Fruit fly (Drosophila melanogaster) whole organism, embryonic: ENCODE data around the gene CG33923.
A peak's percentile ranks its signal among the peaks of the same experiment; 100 is the strongest.

Experiments
- Adf1 ChIP-seq: fragments of 200-800 bp; sonication (Bioruptor generic); IDR thresholded peaks from 2 replicates; pipeline ENCODE4 v1.3.6; 2022; ENCODE audit warnings: missing biosample characterization, missing genetic modification characterization
- Awh ChIP-seq: fragments of 200-800 bp; sonication (Bioruptor generic); IDR thresholded peaks from 2 replicates; pipeline ENCODE4, ENCODE4 v1.3.6; 2022; ENCODE audit warnings: missing biosample characterization, missing genetic modification characterization
- CG10366 ChIP-seq: fragments of 200-800 bp; sonication (Bioruptor generic); IDR thresholded peaks from 2 replicates; pipeline ENCODE4 v1.3.6; 2022; ENCODE audit warnings: missing biosample characterization, missing genetic modification characterization
- CG11504 ChIP-seq: fragments of 200-800 bp; sonication (Bioruptor generic); optimal IDR thresholded peaks from 3 replicates; lab custom pipeline; 2019; ENCODE audit warnings: missing biosample characterization, mild to moderate bottlenecking, missing genetic modification characterization, moderate library complexity
- CG11695 ChIP-seq: fragments of 200-800 bp; sonication (Bioruptor generic); IDR thresholded peaks from 3 replicates; pipeline ENCODE4 v1.3.6; 2022; ENCODE audit warnings: missing biosample characterization, missing genetic modification characterization
- CG12299 ChIP-seq: fragments of 200-800 bp; sonication (Bioruptor generic); optimal IDR thresholded peaks from 2 replicates; lab custom pipeline; 2018; ENCODE audit warnings: missing biosample characterization, mild to moderate bottlenecking, missing genetic modification characterization
- CG14014 ChIP-seq: fragments of 200-800 bp; sonication (Bioruptor generic); IDR thresholded peaks from 2 replicates; pipeline ENCODE4 v1.3.6; 2022; ENCODE audit warnings: missing biosample characterization, missing genetic modification characterization
- CG15514 ChIP-seq: fragments of 200-800 bp; sonication (Bioruptor generic); optimal IDR thresholded peaks from 3 replicates; lab custom pipeline; 2017; ENCODE audit warnings: missing biosample characterization, missing genetic modification characterization, mild to moderate bottlenecking, moderate library complexity, missing genetic modification reagents
- CG1603 ChIP-seq: fragments of 200-800 bp; sonication (Bioruptor generic); optimal IDR thresholded peaks from 2 replicates; lab custom pipeline; 2019; ENCODE audit warnings: missing biosample characterization, mild to moderate bottlenecking, missing genetic modification characterization, moderate library complexity
- CG16815 ChIP-seq: fragments of 200-800 bp; sonication (Bioruptor generic); optimal IDR thresholded peaks from 3 replicates; lab custom pipeline; 2017; ENCODE audit warnings: missing biosample characterization, mild to moderate bottlenecking, missing genetic modification characterization
- CG17359 ChIP-seq: fragments of 200-800 bp; sonication (Bioruptor generic); optimal IDR thresholded peaks from 3 replicates; lab custom pipeline; 2018; ENCODE audit warnings: missing biosample characterization, mild to moderate bottlenecking, missing genetic modification characterization, moderate library complexity
- CG1832 ChIP-seq: fragments of 200-800 bp; sonication (Bioruptor generic); optimal IDR thresholded peaks from 2 replicates; lab custom pipeline; 2017; ENCODE audit warnings: missing biosample characterization, mild to moderate bottlenecking, missing genetic modification characterization, inconsistent platforms
- CG31441 ChIP-seq: fragments of 200-800 bp; sonication (Bioruptor generic); IDR thresholded peaks from 2 replicates; pipeline ENCODE4 v1.3.6; 2022; ENCODE audit warnings: missing biosample characterization, missing genetic modification characterization
- CG3407 ChIP-seq: fragments of 200-800 bp; sonication (Bioruptor generic); optimal IDR thresholded peaks from 2 replicates; lab custom pipeline; 2018; ENCODE audit warnings: missing biosample characterization, mild to moderate bottlenecking, missing genetic modification characterization
- CG34224 ChIP-seq: fragments of 200-800 bp; sonication (Bioruptor generic); IDR thresholded peaks from 3 replicates; pipeline ENCODE4 v1.3.6; 2022; ENCODE audit warnings: missing biosample characterization, missing genetic modification characterization; ENCODE audit not compliant: partially characterized antibody
- CG4424 ChIP-seq: fragments of 200-800 bp; sonication (Bioruptor generic); optimal IDR thresholded peaks from 3 replicates; lab custom pipeline; 2016; ENCODE audit warnings: missing biosample characterization, missing genetic modification characterization
- CG6813 ChIP-seq: fragments of 200-800 bp; sonication (Bioruptor generic); optimal IDR thresholded peaks from 2 replicates; lab custom pipeline; 2017; ENCODE audit warnings: missing biosample characterization, missing genetic modification characterization, mild to moderate bottlenecking, moderate library complexity, missing genetic modification reagents
- CG7372 ChIP-seq: fragments of 200-800 bp; sonication (Bioruptor generic); IDR thresholded peaks from 2 replicates; pipeline ENCODE4 v1.3.6; 2022; ENCODE audit warnings: missing biosample characterization, missing genetic modification characterization
- CG9609 ChIP-seq: fragments of 200-800 bp; sonication (Bioruptor generic); optimal IDR thresholded peaks from 3 replicates; lab custom pipeline; 2016; ENCODE audit warnings: missing biosample characterization, missing genetic modification characterization
- CG9797 ChIP-seq: fragments of 200-800 bp; sonication (Bioruptor generic); optimal IDR thresholded peaks from 3 replicates; lab custom pipeline; 2018; ENCODE audit warnings: missing biosample characterization, mild to moderate bottlenecking, missing genetic modification characterization
- CG9817 ChIP-seq: fragments of 200-800 bp; sonication (Bioruptor generic); optimal IDR thresholded peaks from 2 replicates; lab custom pipeline; 2018; ENCODE audit warnings: missing biosample characterization, mild to moderate bottlenecking, missing genetic modification characterization, moderate library complexity
- CG9932 ChIP-seq: fragments of 200-800 bp; sonication (Bioruptor generic); IDR thresholded peaks from 2 replicates; pipeline ENCODE4 v1.3.6; 2022; ENCODE audit warnings: missing biosample characterization, missing genetic modification characterization
- D ChIP-seq, 2 experiments: fragments of 200-800 bp in 1 of 2; fragments of >200 bp in 1 of 2; sonication (Bioruptor generic) in 1 of 2; optimal IDR thresholded peaks; 2 replicates in 1 of 2; 3 replicates in 1 of 2; lab custom pipeline; 2017; ENCODE audit warnings: mild to moderate bottlenecking in 1 of 2, missing biosample characterization in 1 of 2, missing genetic modification characterization in 1 of 2, missing genetic modification reagents in 1 of 2
- Dek ChIP-seq: fragments of 200-800 bp; sonication (Bioruptor generic); optimal IDR thresholded peaks from 3 replicates; lab custom pipeline; 2019; ENCODE audit warnings: missing biosample characterization, mild to moderate bottlenecking, missing genetic modification characterization, moderate library complexity
- Eip74EF ChIP-seq, 2 experiments: fragments of 200-800 bp in 1 of 2; fragments of >200 bp in 1 of 2; sonication (Bioruptor generic) in 1 of 2; optimal IDR thresholded peaks; 2 replicates each; lab custom pipeline; 2017 to 2019; ENCODE audit warnings: missing biosample characterization in 2 of 2, missing genetic modification characterization in 2 of 2, mild to moderate bottlenecking in 1 of 2, moderate library complexity in 1 of 2
- Elba2 ChIP-seq: fragments of 200-800 bp; sonication (Bioruptor generic); optimal IDR thresholded peaks from 3 replicates; lab custom pipeline; 2016; ENCODE audit warnings: missing biosample characterization, missing genetic modification characterization
- HLH3B ChIP-seq: fragments of 200-800 bp; sonication (Bioruptor generic); IDR thresholded peaks from 2 replicates; pipeline ENCODE4 v1.3.6; 2022; ENCODE audit warnings: missing biosample characterization, missing genetic modification characterization
- HLH4C ChIP-seq: fragments of 200-800 bp; sonication (Bioruptor generic); IDR thresholded peaks from 3 replicates; pipeline ENCODE4 v1.3.6; 2022; ENCODE audit warnings: missing biosample characterization, missing genetic modification characterization; ENCODE audit not compliant: partially characterized antibody
- Hmr ChIP-seq: fragments of 200-800 bp; sonication (Bioruptor generic); optimal IDR thresholded peaks from 3 replicates; lab custom pipeline; 2017; ENCODE audit warnings: mild to moderate bottlenecking, missing biosample characterization, missing genetic modification reagents, missing genetic modification characterization
- Hsf ChIP-seq: fragments of 200-800 bp; sonication (Bioruptor generic); optimal IDR thresholded peaks from 3 replicates; lab custom pipeline; 2016; ENCODE audit warnings: missing biosample characterization, missing genetic modification characterization
- Sox102F ChIP-seq: fragments of 200-800 bp; sonication (Bioruptor generic); optimal IDR thresholded peaks from 2 replicates; lab custom pipeline; 2018; ENCODE audit warnings: missing biosample characterization, mild to moderate bottlenecking, missing genetic modification characterization, moderate library complexity
- Taf1 ChIP-seq: fragments of 200-800 bp; sonication (Bioruptor generic); IDR thresholded peaks from 2 replicates; pipeline ENCODE4 v1.3.6; 2022; ENCODE audit warnings: missing biosample characterization, missing genetic modification characterization
- ase ChIP-seq: fragments of 200-800 bp; sonication (Bioruptor generic); IDR thresholded peaks from 3 replicates; pipeline ENCODE4 v1.3.6; 2022; ENCODE audit warnings: missing biosample characterization, missing genetic modification characterization
- bsh ChIP-seq, 2 experiments: fragments of 200-800 bp; sonication (Bioruptor generic); optimal IDR thresholded peaks; 2 replicates each; lab custom pipeline; 2017 to 2018; ENCODE audit warnings: mild to moderate bottlenecking in 2 of 2, missing biosample characterization in 2 of 2, missing genetic modification characterization in 2 of 2, moderate library complexity in 1 of 2
- crol ChIP-seq: fragments of 200-800 bp; sonication (Bioruptor generic); IDR thresholded peaks from 2 replicates; pipeline ENCODE4 v1.3.6; 2022; ENCODE audit warnings: missing biosample characterization, missing genetic modification characterization
- dimm ChIP-seq: fragments of 200-800 bp; sonication (Bioruptor generic); IDR thresholded peaks from 2 replicates; pipeline ENCODE4 v1.3.6; 2022; ENCODE audit warnings: missing biosample characterization, missing genetic modification characterization
- ind ChIP-seq: fragments of 200-800 bp; sonication (Bioruptor generic); optimal IDR thresholded peaks from 3 replicates; lab custom pipeline; 2016; ENCODE audit warnings: missing biosample characterization, missing genetic modification characterization
- lilli ChIP-seq: fragments of 200-800 bp; sonication (Bioruptor generic); optimal IDR thresholded peaks from 3 replicates; lab custom pipeline; 2016; ENCODE audit warnings: missing biosample characterization, missing genetic modification characterization
- luna ChIP-seq: fragments of 200-800 bp; sonication (Bioruptor generic); optimal IDR thresholded peaks from 2 replicates; lab custom pipeline; 2016; ENCODE audit warnings: missing biosample characterization, missing genetic modification characterization
- mirr ChIP-seq: fragments of 200-800 bp; sonication (Bioruptor generic); optimal IDR thresholded peaks from 3 replicates; lab custom pipeline; 2018; ENCODE audit warnings: missing biosample characterization, mild to moderate bottlenecking, missing genetic modification characterization
- onecut ChIP-seq: fragments of 200-800 bp; sonication (Bioruptor generic); IDR thresholded peaks from 2 replicates; pipeline ENCODE4 v1.3.6; 2022; ENCODE audit warnings: missing biosample characterization, missing genetic modification characterization
- pb ChIP-seq: fragments of 200-800 bp; sonication (Bioruptor generic); optimal IDR thresholded peaks from 3 replicates; lab custom pipeline; 2016; ENCODE audit warnings: missing biosample characterization, missing genetic modification characterization
- phol ChIP-seq: fragments of 200-800 bp; sonication (Bioruptor generic); optimal IDR thresholded peaks from 3 replicates; lab custom pipeline; 2018; ENCODE audit warnings: missing biosample characterization, mild to moderate bottlenecking, missing genetic modification characterization, moderate library complexity
- prd ChIP-seq, 3 experiments: fragments of >200 bp in 2 of 3; fragments of 200-800 bp in 1 of 3; sonication (Bioruptor generic) in 1 of 3; optimal IDR thresholded peaks in 2 of 3; IDR thresholded peaks in 1 of 3; 2 replicates in 2 of 3; 3 replicates in 1 of 3; pipeline versions ENCODE4 v1.3.6 to Lab custom; 2017 to 2022; ENCODE audit warnings: missing biosample characterization in 1 of 3, missing genetic modification characterization in 1 of 3
- seq ChIP-seq: fragments of 200-800 bp; sonication (Bioruptor generic); IDR thresholded peaks from 2 replicates; pipeline ENCODE4 v1.3.6; 2022; ENCODE audit warnings: missing biosample characterization, missing genetic modification characterization
- slou ChIP-seq: fragments of 200-800 bp; sonication (Bioruptor generic); optimal IDR thresholded peaks from 3 replicates; lab custom pipeline; 2016; ENCODE audit warnings: missing biosample characterization, missing genetic modification characterization
- wek ChIP-seq: fragments of 200-800 bp; sonication (Bioruptor generic); optimal IDR thresholded peaks from 3 replicates; lab custom pipeline; 2018; ENCODE audit warnings: missing biosample characterization, mild to moderate bottlenecking, missing genetic modification characterization, moderate library complexity
- zen2 ChIP-seq: fragments of 200-800 bp; sonication (Bioruptor generic); IDR thresholded peaks from 3 replicates; pipeline ENCODE4 v1.3.6; 2022; ENCODE audit warnings: missing biosample characterization, missing genetic modification characterization; ENCODE audit not compliant: partially characterized antibody

The CG33923 gene

dm6 chr2L:1316422-1316821, 25.5 kb downstream of the CG33923 start (continued):
- TF ChIP-seq crol (peak; percentile 9; the same call in 1 of the 2 replicates), onecut (GFP tag; lab: Robert Waterston, UW) (no peak), HLH3B (peak; percentile 49), CG6813 (GFP tag; lab: Kevin White, UChicago) (no peak), CG11504 (peak; percentile 63), CG15514 (peak; percentile 24), Sox102F (GFP tag; lab: Kevin White, UChicago) (peak; percentile 45), bsh (GFP tag; optimal IDR thresholded peaks at IDR 0.05; lab: Kevin White, UChicago) (peak in 1 of 2 experiments; percentile 46), lilli (GFP tag; lab: Kevin White, UChicago) (peak; percentile 36), CG14014 (GFP tag; lab: Robert Waterston, UW) (0 out of 2 replicates have a peak, but pooled peaks have one; percentile 14), ind (GFP tag; lab: Kevin White, UChicago) (peak; percentile 7), CG10366 (GFP tag; lab: Robert Waterston, UW) (peak; percentile 39; the same call in 1 of the 2 replicates), seq (no peak), prd (optimal IDR thresholded peaks at IDR 0.05; lab: Kevin White, UChicago) (no peak), prd (GFP tag; IDR thresholded peaks at IDR 0.05; lab: Robert Waterston, UW) (peak; percentile 53; the same call in 2 of the 3 replicates), D (optimal IDR thresholded peaks at IDR 0.05; lab: Kevin White, UChicago) (no peak), D (GFP tag; optimal IDR thresholded peaks at IDR 0.05; lab: Kevin White, UChicago) (peak; percentile 3), slou (GFP tag; lab: Kevin White, UChicago) (peak; percentile 16), Awh (0 out of 2 replicates have a peak, but pooled peaks have one; percentile 16), CG11695 (GFP tag; lab: Robert Waterston, UW) (peak; percentile 49; the same call in 2 of the 3 replicates), CG17359 (tag; lab: Kevin White, UChicago) (peak; percentile 46), zen2 (GFP tag; lab: Robert Waterston, UW) (no peak), mirr (GFP tag; lab: Kevin White, UChicago) (no peak), CG12299 (tag; lab: Kevin White, UChicago) (no peak), Elba2 (GFP tag; lab: Kevin White, UChicago) (no peak), phol (tag; lab: Kevin White, UChicago) (peak; percentile 9), luna (no peak), Eip74EF (GFP tag; optimal IDR thresholded peaks at IDR 0.05; lab: Kevin White, UChicago) (no peak), CG34224 (GFP tag; lab: Robert Waterston, UW) (no peak), Adf1 (GFP tag; lab: Robert Waterston, UW) (no peak), CG9932 (GFP tag; lab: Robert Waterston, UW) (0 out of 2 replicates have a peak, but pooled peaks have one; percentile 32), Dek (tag; lab: Kevin White, UChicago) (no peak), Hmr (peak; percentile 53), Hsf (GFP tag; lab: Kevin White, UChicago) (peak; percentile 15), CG1603 (tag; lab: Kevin White, UChicago) (peak; percentile 53), ase (GFP tag; lab: Robert Waterston, UW) (0 out of 3 replicates have a peak, but pooled peaks have one; percentile 36), pb (no peak), CG7372 (GFP tag; lab: Robert Waterston, UW) (no peak), CG16815 (GFP tag; lab: Kevin White, UChicago) (peak; percentile 5), CG3407 (GFP tag; lab: Kevin White, UChicago) (peak; percentile 5), CG31441 (GFP tag; lab: Robert Waterston, UW) (peak; percentile 47), dimm (GFP tag; lab: Robert Waterston, UW) (no peak), HLH4C (GFP tag; lab: Robert Waterston, UW) (no peak), Taf1 (GFP tag; lab: Robert Waterston, UW) (no peak; the same call in 1 of the 2 replicates), CG9817 (tag; lab: Kevin White, UChicago) (no peak), wek (no peak), CG9797 (no peak), CG9609 (GFP tag; lab: Kevin White, UChicago) (peak; percentile 10), CG4424 (GFP tag; lab: Kevin White, UChicago) (peak; percentile 10), CG1832 (GFP tag; lab: Kevin White, UChicago) (no peak)
